Fruit fly (Drosophila melanogaster): Measurements from ENCODE around the gene CG34043.
A peak's percentile ranks its signal among the peaks of the same experiment; 100 is the strongest.

The CG34043 gene

DNA sequence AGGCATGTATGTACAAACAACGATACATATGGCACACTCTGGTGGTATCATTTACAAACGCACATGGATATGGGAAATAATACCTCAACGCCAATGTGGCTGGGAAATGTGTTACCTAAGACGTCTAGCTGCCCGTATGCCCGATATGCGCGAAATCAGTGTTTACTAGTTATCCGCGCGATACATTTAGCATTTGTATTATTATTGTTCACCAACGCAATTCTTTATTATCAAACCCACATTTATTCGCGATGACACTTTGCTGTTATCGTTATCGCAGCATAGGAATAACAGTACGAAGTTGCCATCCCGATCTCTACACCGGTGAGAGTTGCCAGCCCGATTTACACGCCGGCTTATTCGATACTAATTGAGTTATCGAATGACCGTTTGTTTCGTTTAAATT, 33.9 kb downstream of the CG34043 start, which contains the start of gene chico (continued):
- TF ChIP-seq sens (GFP tag) (no peak), C15 (GFP tag; IDR thresholded peaks at IDR 0.05) (no peak), CHES-1-like (GFP tag; optimal IDR thresholded peaks at IDR 0.05) (peak; percentile 18), lmd (GFP tag; IDR thresholded peaks at IDR 0.05) (no peak), croc (GFP tag; conservative IDR thresholded peaks at IDR 0.05) (no peak), disco-r (GFP tag; optimal IDR thresholded peaks at IDR 0.05) (no peak), ash1 (GFP tag; optimal IDR thresholded peaks at IDR 0.05) (no peak), emc (GFP tag; optimal IDR thresholded peaks at IDR 0.05) (no peak), CG7271 (tag; optimal IDR thresholded peaks at IDR 0.05) (no peak), Doc3 (GFP tag; IDR thresholded peaks at IDR 0.05; ENCODE audit: partially characterized antibody) (peak; percentile 50; the same call in 1 of the 3 replicates), CG2875 (GFP tag; optimal IDR thresholded peaks at IDR 0.05) (no peak), Sry-δ (GFP tag; optimal IDR thresholded peaks at IDR 0.05) (peak; percentile 93), br (optimal IDR thresholded peaks at IDR 0.05) (no peak), Dad (GFP tag; optimal IDR thresholded peaks at IDR 0.05) (no peak), Ets65A (GFP tag) (no peak), pzg (GFP tag; optimal IDR thresholded peaks at IDR 0.05) (peak; percentile 97), CG6272 (GFP tag; IDR thresholded peaks at IDR 0.05) (no peak), nmo (GFP tag; optimal IDR thresholded peaks at IDR 0.05) (peak; percentile 63), Deaf1 (tag; optimal IDR thresholded peaks at IDR 0.05) (no peak), CG4404 (GFP tag; IDR thresholded peaks at IDR 0.05) (no peak), cas (GFP tag; IDR thresholded peaks at IDR 0.05) (no peak), Elba2 (GFP tag; optimal IDR thresholded peaks at IDR 0.05) (no peak), CG14441 (GFP tag; IDR thresholded peaks at IDR 0.05) (no peak), vnd (GFP tag; IDR thresholded peaks at IDR 0.05; ENCODE audit: partially characterized antibody) (no peak), repo (GFP tag; optimal IDR thresholded peaks at IDR 0.05) (no peak), Drgx (GFP tag; IDR thresholded peaks at IDR 0.05) (no peak), Dp (GFP tag; optimal IDR thresholded peaks at IDR 0.05) (peak; percentile 73), crp (GFP tag; optimal IDR thresholded peaks at IDR 0.05) (no peak), HLH4C (GFP tag; IDR thresholded peaks at IDR 0.05; ENCODE audit: partially characterized antibody) (peak; percentile 80), CG3847 (GFP tag; IDR thresholded peaks at IDR 0.05) (no peak; the same call in 1 of the 2 replicates), ham (GFP tag; IDR thresholded peaks at IDR 0.05) (no peak), YL-1 (GFP tag; optimal IDR thresholded peaks at IDR 0.05) (peak; percentile 62), sc (optimal IDR thresholded peaks at IDR 0.05) (no peak), sc (GFP tag; optimal IDR thresholded peaks at IDR 0.05) (no peak), CG4707 (GFP tag; optimal IDR thresholded peaks at IDR 0.05) (no peak), Jarid2 (GFP tag; optimal IDR thresholded peaks at IDR 0.05) (no peak), CG1602 (GFP tag; optimal IDR thresholded peaks at IDR 0.05) (no peak), Dref (GFP tag; IDR thresholded peaks at IDR 0.05) (peak; percentile 98), CG14965 (GFP tag; optimal IDR thresholded peaks at IDR 0.05; ENCODE audit: borderline replicate concordance) (no peak), CG2712 (tag; optimal IDR thresholded peaks at IDR 0.05) (peak; percentile 33), sisA (GFP tag; IDR thresholded peaks at IDR 0.05) (no peak), CG11093 (GFP tag; IDR thresholded peaks at IDR 0.05) (no peak), Sox102F (GFP tag; optimal IDR thresholded peaks at IDR 0.05) (no peak), Nf-YB (GFP tag; optimal IDR thresholded peaks at IDR 0.05) (no peak), CG17385 (GFP tag; optimal IDR thresholded peaks at IDR 0.05) (no peak), dpn (GFP tag; optimal IDR thresholded peaks at IDR 0.05) (no peak), Usf (GFP tag; optimal IDR thresholded peaks at IDR 0.05) (no peak), CG9437 (GFP tag; optimal IDR thresholded peaks at IDR 0.05) (no peak), MTF-1 (GFP tag; optimal IDR thresholded peaks at IDR 0.05; ENCODE audit: borderline replicate concordance) (no peak), ATbp (GFP tag; optimal IDR thresholded peaks at IDR 0.05) (no peak), fru (optimal IDR thresholded peaks at IDR 0.05) (no peak), CG1024 (GFP tag; IDR thresholded peaks at IDR 0.05) (no peak), CG1603 (tag; optimal IDR thresholded peaks at IDR 0.05) (peak; percentile 83)
